Fruit fly (Drosophila melanogaster): Measurements from ENCODE around the gene CG33099.

Gene CG33099

dm6 chr3R:22518285-22518684, 12.1 kb downstream of the CG33099 start:
- TF ChIP-seq rgr (GFP tag; optimal IDR thresholded peaks at IDR 0.05), result peak; percentile 60
- TF ChIP-seq psq (GFP tag; optimal IDR thresholded peaks at IDR 0.05), result no peak
- no peak for TF ChIP-seq brk (GFP tag; optimal IDR thresholded peaks at IDR 0.05)
- no peak for TF ChIP-seq Abd-B (GFP tag; optimal IDR thresholded peaks at IDR 0.05)
- peak; percentile 33 for TF ChIP-seq h (GFP tag; optimal IDR thresholded peaks at IDR 0.05)
- TF ChIP-seq Hr83 (GFP tag; optimal IDR thresholded peaks at IDR 0.05; ENCODE audit: poor library complexity, severe bottlenecking), result peak; percentile 71
- TF ChIP-seq jim (GFP tag; optimal IDR thresholded peaks at IDR 0.05), result no peak
- no peak for TF ChIP-seq tai (GFP tag; optimal IDR thresholded peaks at IDR 0.05)
- TF ChIP-seq Hnf4 (GFP tag; optimal IDR thresholded peaks at IDR 0.05), result peak; percentile 8
- no peak for TF ChIP-seq dmrt93B (GFP tag; optimal IDR thresholded peaks at IDR 0.05)
- TF ChIP-seq pan (optimal IDR thresholded peaks at IDR 0.05), result no peak
- no peak for TF ChIP-seq ey (GFP tag; optimal IDR thresholded peaks at IDR 0.05)
- TF ChIP-seq N (GFP tag; optimal IDR thresholded peaks at IDR 0.05), result no peak
- no peak for TF ChIP-seq dsf (GFP tag; optimal IDR thresholded peaks at IDR 0.05; ENCODE audit: borderline replicate concordance)
- no peak for TF ChIP-seq usp (GFP tag; optimal IDR thresholded peaks at IDR 0.05)
- TF ChIP-seq GATAd (GFP tag; optimal IDR thresholded peaks at IDR 0.05), result peak; percentile 9
- TF ChIP-seq woc (GFP tag; optimal IDR thresholded peaks at IDR 0.05), result no peak
- no peak for TF ChIP-seq CG32264 (GFP tag; optimal IDR thresholded peaks at IDR 0.05)
- no peak for TF ChIP-seq lola (GFP tag; optimal IDR thresholded peaks at IDR 0.05)
- no peak for TF ChIP-seq CrebA (GFP tag; optimal IDR thresholded peaks at IDR 0.05; ENCODE audit: borderline replicate concordance)
- TF ChIP-seq Myc (optimal IDR thresholded peaks at IDR 0.05), result no peak
- no peak for TF ChIP-seq Vsx2 (GFP tag; optimal IDR thresholded peaks at IDR 0.05; ENCODE audit: partially characterized antibody)
- TF ChIP-seq fru (GFP tag; optimal IDR thresholded peaks at IDR 0.05), result peak; percentile 11
- TF ChIP-seq foxo (GFP tag; optimal IDR thresholded peaks at IDR 0.05), result peak in 1 of 2 experiments; percentile 31
- TF ChIP-seq CG9705 (GFP tag; optimal IDR thresholded peaks at IDR 0.05), result no peak
- no peak for TF ChIP-seq dl (GFP tag; optimal IDR thresholded peaks at IDR 0.05; ENCODE audit: insufficient read depth in 1 of 2, partially characterized antibody in 2 of 2)
- TF ChIP-seq HLH106 (tag; optimal IDR thresholded peaks at IDR 0.05), result no peak
- TF ChIP-seq Hr78 (GFP tag; optimal IDR thresholded peaks at IDR 0.05), result no peak
- TF ChIP-seq Jra (GFP tag; optimal IDR thresholded peaks at IDR 0.05), result no peak
- TF ChIP-seq Rel (GFP tag; optimal IDR thresholded peaks at IDR 0.05), result no peak
- peak; percentile 17 for TF ChIP-seq Rel (tag; optimal IDR thresholded peaks at IDR 0.05)
- no peak for TF ChIP-seq sage (GFP tag; optimal IDR thresholded peaks at IDR 0.05)
- TF ChIP-seq br (GFP tag; optimal IDR thresholded peaks at IDR 0.05), result peak; percentile 60
- no peak for TF ChIP-seq Dif (GFP tag; optimal IDR thresholded peaks at IDR 0.05; ENCODE audit: partially characterized antibody)
- peak; percentile 53 for TF ChIP-seq Sp1 (GFP tag; optimal IDR thresholded peaks at IDR 0.05)
- TF ChIP-seq Dfd (GFP tag; optimal IDR thresholded peaks at IDR 0.05), result no peak
- TF ChIP-seq OdsH (GFP tag; optimal IDR thresholded peaks at IDR 0.05), result peak; percentile 53
- TF ChIP-seq sv (GFP tag; optimal IDR thresholded peaks at IDR 0.05), result no peak
- no peak for TF ChIP-seq Mio (GFP tag; optimal IDR thresholded peaks at IDR 0.05)

dm6 chr3R:22515384-22515783, 15.0 kb downstream of the CG33099 start:
- no peak for TF ChIP-seq brk (GFP tag; optimal IDR thresholded peaks at IDR 0.05)
- TF ChIP-seq OdsH (GFP tag; optimal IDR thresholded peaks at IDR 0.05), result no peak
- peak in 1 of 2 experiments; percentile 5 for TF ChIP-seq foxo (GFP tag; optimal IDR thresholded peaks at IDR 0.05)
- no peak for TF ChIP-seq woc (GFP tag; optimal IDR thresholded peaks at IDR 0.05)
- no peak for TF ChIP-seq Jra (GFP tag; optimal IDR thresholded peaks at IDR 0.05)

dm6 chr3R:22503630-22504029, 26.7 kb downstream of the CG33099 start:
- TF ChIP-seq OdsH (GFP tag; optimal IDR thresholded peaks at IDR 0.05) (no peak), GATAd (GFP tag; optimal IDR thresholded peaks at IDR 0.05) (no peak), Myc (optimal IDR thresholded peaks at IDR 0.05) (no peak), h (GFP tag; optimal IDR thresholded peaks at IDR 0.05) (no peak)

All from whole organism, wandering third instar larva.